Fruit fly (Drosophila melanogaster): ENCODE results near the gene CG33648.

CG33648 gene

dm6 chr2L:14497459-14498258, 26.5 kb upstream of the CG33648 start:
- 0 out of 4 replicates have a peak, but pooled peaks have one; percentile 5 for TF ChIP-seq Gug (GFP tag; IDR thresholded peaks at IDR 0.05)
- TF ChIP-seq salm (tag; optimal IDR thresholded peaks at IDR 0.05): no peak
- no peak for TF ChIP-seq Bgb (GFP tag; IDR thresholded peaks at IDR 0.05; ENCODE audit: partially characterized antibody)
- TF ChIP-seq mirr (GFP tag; optimal IDR thresholded peaks at IDR 0.05): peak; percentile 58
- no peak for TF ChIP-seq trem (tag; optimal IDR thresholded peaks at IDR 0.05)
- no peak for TF ChIP-seq CG12155 (GFP tag; optimal IDR thresholded peaks at IDR 0.05)
- TF ChIP-seq Sox102F (GFP tag; optimal IDR thresholded peaks at IDR 0.05): no peak
- TF ChIP-seq CG33557 (GFP tag; optimal IDR thresholded peaks at IDR 0.05): peak; percentile 6
- TF ChIP-seq NC2α (GFP tag; optimal IDR thresholded peaks at IDR 0.05): no peak
- TF ChIP-seq Med (GFP tag): peak; percentile 46
- no peak for TF ChIP-seq gcm2 (GFP tag; optimal IDR thresholded peaks at IDR 0.05)
- no peak for TF ChIP-seq MTF-1 (GFP tag; optimal IDR thresholded peaks at IDR 0.05; ENCODE audit: borderline replicate concordance)
- no peak for TF ChIP-seq org-1 (GFP tag; optimal IDR thresholded peaks at IDR 0.05)
- TF ChIP-seq abd-A (tag; optimal IDR thresholded peaks at IDR 0.05): peak; percentile 80
- TF ChIP-seq CG6272 (GFP tag; IDR thresholded peaks at IDR 0.05): no peak
- TF ChIP-seq btn (GFP tag; optimal IDR thresholded peaks at IDR 0.05): no peak
- no peak for TF ChIP-seq Dip3 (GFP tag; optimal IDR thresholded peaks at IDR 0.05)
- TF ChIP-seq gsb-n (tag; optimal IDR thresholded peaks at IDR 0.05): peak; percentile 1
- peak; percentile 30 for TF ChIP-seq CG3838 (GFP tag; optimal IDR thresholded peaks at IDR 0.05)
- TF ChIP-seq Blimp-1 (GFP tag; optimal IDR thresholded peaks at IDR 0.05): peak; percentile 45
- TF ChIP-seq pb (GFP tag; optimal IDR thresholded peaks at IDR 0.05): no peak
- no peak for TF ChIP-seq ewg (GFP tag; optimal IDR thresholded peaks at IDR 0.05)
- 0 out of 2 replicates have a peak, but pooled peaks have one; percentile 11 for TF ChIP-seq HLH3B (GFP tag; IDR thresholded peaks at IDR 0.05)
- peak; percentile 16 for TF ChIP-seq HmgD (GFP tag; optimal IDR thresholded peaks at IDR 0.05)
- peak; percentile 3 for TF ChIP-seq HLHmδ (GFP tag; optimal IDR thresholded peaks at IDR 0.05)
- TF ChIP-seq CG8290 (GFP tag; optimal IDR thresholded peaks at IDR 0.05): no peak
- peak in 1 of 2 experiments; percentile 30 for TF ChIP-seq CG8290 (tag; optimal IDR thresholded peaks at IDR 0.05)
- TF ChIP-seq Hmx (GFP tag; optimal IDR thresholded peaks at IDR 0.05): no peak
- no peak for TF ChIP-seq Hr3 (GFP tag; optimal IDR thresholded peaks at IDR 0.05)
- no peak for TF ChIP-seq CG3281 (GFP tag; optimal IDR thresholded peaks at IDR 0.05)
- no peak for TF ChIP-seq Nf-YB (GFP tag; optimal IDR thresholded peaks at IDR 0.05)
- TF ChIP-seq twi (tag; optimal IDR thresholded peaks at IDR 0.05): peak; percentile 89
- peak; percentile 52 for TF ChIP-seq sqz (GFP tag; optimal IDR thresholded peaks at IDR 0.05)
- peak; percentile 36 for TF ChIP-seq Six4 (GFP tag; optimal IDR thresholded peaks at IDR 0.05)
- no peak for TF ChIP-seq B-H1 (GFP tag; IDR thresholded peaks at IDR 0.05)
- TF ChIP-seq hth (optimal IDR thresholded peaks at IDR 0.05): peak; percentile 81
- TF ChIP-seq CG8924 (tag; optimal IDR thresholded peaks at IDR 0.05): peak; percentile 17
- peak; percentile 43 for TF ChIP-seq oc (tag; optimal IDR thresholded peaks at IDR 0.05)
- peak; percentile 46 for TF ChIP-seq CG10543 (GFP tag; optimal IDR thresholded peaks at IDR 0.05)
- 0 out of 2 replicates have a peak, but pooled peaks have one; percentile 40 for TF ChIP-seq ranshi (GFP tag; IDR thresholded peaks at IDR 0.05)
- TF ChIP-seq Pdp1 (GFP tag; optimal IDR thresholded peaks at IDR 0.05): peak in 1 of 2 experiments; percentile 37
- no peak for TF ChIP-seq kah (GFP tag; optimal IDR thresholded peaks at IDR 0.05)
- TF ChIP-seq vvl (GFP tag; IDR thresholded peaks at IDR 0.05): 0 out of 2 replicates have a peak, but pooled peaks have one; percentile 33
- TF ChIP-seq CG31224 (GFP tag; IDR thresholded peaks at IDR 0.05): 0 out of 2 replicates have a peak, but pooled peaks have one; percentile 21
- TF ChIP-seq CG32532 (GFP tag; IDR thresholded peaks at IDR 0.05): no peak
- no peak for TF ChIP-seq Fer3 (tag; optimal IDR thresholded peaks at IDR 0.05)
- TF ChIP-seq Abd-B (GFP tag; optimal IDR thresholded peaks at IDR 0.05): peak; percentile 0
- 0 out of 3 replicates have a peak, but pooled peaks have one; percentile 23 for TF ChIP-seq row (GFP tag; IDR thresholded peaks at IDR 0.05)
- TF ChIP-seq Vsx1 (GFP tag; optimal IDR thresholded peaks at IDR 0.05): peak; percentile 11

All from whole organism, embryonic.